Worm (Caenorhabditis elegans): ENCODE results near the gene K02A2.1.

The K02A2.1 gene

DNA sequence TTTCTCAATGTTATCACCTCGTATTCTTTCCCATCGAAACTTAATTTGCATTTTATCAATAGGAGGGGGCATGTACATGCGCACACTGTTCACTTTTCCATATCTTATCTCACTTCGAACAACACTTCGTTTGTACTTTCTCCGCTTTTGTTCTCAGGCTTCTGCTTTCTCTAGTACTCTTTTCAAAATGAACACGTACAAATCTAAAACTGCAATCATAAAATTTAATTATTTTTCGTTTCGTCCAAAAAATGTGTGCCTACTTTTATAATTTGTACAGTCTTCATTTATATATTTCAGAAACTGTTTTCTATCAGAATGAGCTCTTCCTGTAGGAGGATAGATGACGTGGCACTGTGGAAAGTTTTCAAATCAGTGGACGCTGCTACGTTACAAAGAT lies 36.3 kb upstream of the K02A2.1 start, which contains the start of gene C07D10.1:
TSS of gene C07D10.1 (plus strand) at position 301 of the 400 bp plus-strand sequence.
- TF ChIP-seq fos-1 (tag; optimal IDR thresholded peaks at IDR 0.05) (no peak), unc-39 (tag; optimal IDR thresholded peaks at IDR 0.05) (no peak), R02D3.7 (tag; optimal IDR thresholded peaks at IDR 0.05) (no peak), lin-11 (tag; optimal IDR thresholded peaks at IDR 0.05) (no peak), lsy-2 (tag; optimal IDR thresholded peaks at IDR 0.05) (no peak), ztf-1 (GFP tag; conservative IDR thresholded peaks at IDR 0.05) (no peak), elt-1 (tag; optimal IDR thresholded peaks at IDR 0.05) (no peak), ZK546.5 (tag; optimal IDR thresholded peaks at IDR 0.05) (no peak), ama-1 (optimal IDR thresholded peaks at IDR 0.05) (no peak), nhr-237 (tag; optimal IDR thresholded peaks at IDR 0.05) (no peak), blmp-1 (tag; optimal IDR thresholded peaks at IDR 0.05; ENCODE audit: insufficient read depth) (no peak)

DNA sequence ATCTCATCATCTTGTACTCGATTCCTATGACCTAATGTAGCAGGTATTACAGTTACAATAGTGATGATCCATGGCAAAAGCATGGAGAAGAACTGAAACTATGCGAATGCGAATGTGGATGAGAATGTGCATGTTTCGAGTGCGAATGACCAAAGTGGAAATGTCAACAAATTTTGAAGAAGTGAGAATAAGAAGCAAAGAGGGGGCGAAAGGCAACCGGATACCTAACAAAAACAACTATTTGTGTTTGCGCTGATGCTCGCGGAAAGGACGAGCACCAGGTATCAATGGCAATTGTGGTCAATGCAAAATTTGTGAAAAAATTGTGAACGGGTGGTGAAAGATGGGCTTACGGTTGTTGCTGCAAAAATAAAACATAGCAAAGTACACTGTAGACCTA lies 32.4 kb upstream of the K02A2.1 start, which contains the start of gene nas-7:
TSS of gene nas-7 (minus strand) at position 101 of the 400 bp plus-strand sequence.
- TF ChIP-seq snpc-4 (tag; optimal IDR thresholded peaks at IDR 0.05): no peak
- no peak for TF ChIP-seq nhr-6 (tag; optimal IDR thresholded peaks at IDR 0.05)
- no peak for TF ChIP-seq nhr-10 (tag; optimal IDR thresholded peaks at IDR 0.05)
- no peak for TF ChIP-seq elt-1 (tag; optimal IDR thresholded peaks at IDR 0.05)
- TF ChIP-seq mdl-1 (tag; optimal IDR thresholded peaks at IDR 0.05): no peak
- TF ChIP-seq peb-1 (tag; optimal IDR thresholded peaks at IDR 0.05): no peak
- no peak for TF ChIP-seq fos-1 (tag; optimal IDR thresholded peaks at IDR 0.05)
- no peak for TF ChIP-seq lin-13 (GFP tag; optimal IDR thresholded peaks at IDR 0.05)
- no peak for TF ChIP-seq sem-4 (tag; optimal IDR thresholded peaks at IDR 0.05)
- no peak for TF ChIP-seq ama-1 (optimal IDR thresholded peaks at IDR 0.05)
- no peak for TF ChIP-seq lin-39 (tag; optimal IDR thresholded peaks at IDR 0.05)
- TF ChIP-seq lin-11 (tag; optimal IDR thresholded peaks at IDR 0.05): no peak

DNA sequence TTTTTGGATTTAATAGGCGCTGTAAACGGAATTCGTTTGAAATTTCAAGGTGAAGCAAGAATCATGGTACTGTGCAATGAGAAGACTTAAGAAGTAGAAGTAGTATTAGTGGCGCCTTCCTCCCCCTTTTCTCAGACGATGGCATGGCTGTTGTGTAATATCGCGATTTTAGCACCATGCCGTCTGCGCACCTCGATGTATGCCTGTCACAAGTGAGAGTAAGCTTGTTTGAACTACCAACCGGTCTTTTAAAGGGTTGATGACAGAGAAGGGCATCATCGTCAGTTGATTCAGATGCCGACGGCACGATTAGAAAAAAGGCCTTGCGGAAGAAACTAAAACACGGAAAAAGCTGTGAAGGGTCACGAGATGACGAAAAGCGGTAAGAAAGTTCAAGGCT lies 31.1 kb upstream of the K02A2.1 start:
- TF ChIP-seq Y55F3AM.14 (GFP tag; optimal IDR thresholded peaks at IDR 0.05) (no peak), F13H6.1 (tag; optimal IDR thresholded peaks at IDR 0.05) (peak; percentile 3), blmp-1 (tag; optimal IDR thresholded peaks at IDR 0.05; ENCODE audit: insufficient read depth) (peak; percentile 86), nhr-25 (tag; optimal IDR thresholded peaks at IDR 0.05) (peak; percentile 94)

DNA sequence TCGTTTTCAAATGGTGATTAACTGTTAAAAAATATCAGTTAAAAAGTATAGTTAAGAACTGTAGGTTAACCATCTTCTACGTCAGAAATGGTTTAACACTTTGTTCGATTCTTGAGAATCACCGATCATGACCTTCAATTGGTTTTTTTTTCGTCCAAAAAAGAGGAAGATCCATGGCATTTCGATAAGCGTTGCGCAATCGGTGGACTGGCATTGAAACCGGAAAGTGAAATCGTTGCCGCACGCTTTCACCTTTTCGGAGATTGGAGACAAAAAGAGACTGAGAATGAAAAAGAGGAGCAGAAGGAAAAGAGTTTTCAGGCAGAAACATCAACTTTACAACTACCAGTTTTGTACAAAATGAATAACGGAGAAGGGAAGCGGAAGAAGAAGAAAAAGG lies 29.8 kb upstream of the K02A2.1 start:
- TF ChIP-seq mbf-1 (tag; optimal IDR thresholded peaks at IDR 0.05): no peak
- TF ChIP-seq fos-1 (tag; optimal IDR thresholded peaks at IDR 0.05): no peak
- TF ChIP-seq snpc-4 (tag; optimal IDR thresholded peaks at IDR 0.05): no peak
- TF ChIP-seq sma-9 (GFP tag; optimal IDR thresholded peaks at IDR 0.05): peak; percentile 6
- TF ChIP-seq sma-9 (tag; optimal IDR thresholded peaks at IDR 0.05): no peak
- TF ChIP-seq sem-4 (tag; optimal IDR thresholded peaks at IDR 0.05): peak; percentile 28
- no peak for TF ChIP-seq ztf-4 (tag; optimal IDR thresholded peaks at IDR 0.05)
- peak; percentile 75 for TF ChIP-seq peb-1 (tag; optimal IDR thresholded peaks at IDR 0.05)
- no peak for TF ChIP-seq nhr-77 (tag; optimal IDR thresholded peaks at IDR 0.05)
- TF ChIP-seq lin-11 (tag; optimal IDR thresholded peaks at IDR 0.05): no peak
- no peak for TF ChIP-seq zag-1 (tag; optimal IDR thresholded peaks at IDR 0.05)
- TF ChIP-seq egl-27 (tag; optimal IDR thresholded peaks at IDR 0.05): peak; percentile 45
- peak; percentile 70 for TF ChIP-seq nhr-25 (tag; optimal IDR thresholded peaks at IDR 0.05)
- TF ChIP-seq crh-2 (tag; optimal IDR thresholded peaks at IDR 0.05): no peak
- TF ChIP-seq F13H6.1 (tag; optimal IDR thresholded peaks at IDR 0.05): no peak
- no peak for TF ChIP-seq elt-3 (tag; optimal IDR thresholded peaks at IDR 0.05)
- no peak for TF ChIP-seq nhr-11 (tag; optimal IDR thresholded peaks at IDR 0.05)
- TF ChIP-seq lin-13 (GFP tag; optimal IDR thresholded peaks at IDR 0.05): no peak
- TF ChIP-seq blmp-1 (tag; optimal IDR thresholded peaks at IDR 0.05; ENCODE audit: insufficient read depth): peak; percentile 99

DNA sequence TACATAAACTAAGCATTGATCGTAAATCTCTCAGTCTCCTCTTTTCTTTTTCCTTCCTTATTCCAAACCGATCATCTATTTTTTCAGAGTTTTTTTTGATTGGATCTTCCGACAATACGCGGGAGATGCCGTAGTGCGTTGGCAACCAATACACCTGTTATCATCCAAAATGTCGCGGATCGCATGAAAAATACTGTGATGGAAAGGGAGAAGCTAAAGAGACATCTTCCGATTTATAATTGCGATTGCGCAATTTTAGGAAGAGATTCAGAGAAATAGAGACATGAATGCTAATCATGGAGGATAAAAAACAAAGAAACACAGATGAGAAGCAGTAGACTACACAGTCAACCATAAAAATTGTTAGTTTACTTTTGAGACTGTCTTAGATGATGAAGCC lies 28.6 kb upstream of the K02A2.1 start:
- TF ChIP-seq unc-55 (GFP tag; optimal IDR thresholded peaks at IDR 0.05) (no peak), lsy-2 (tag; optimal IDR thresholded peaks at IDR 0.05) (no peak), peb-1 (tag; optimal IDR thresholded peaks at IDR 0.05) (peak; percentile 60)

DNA sequence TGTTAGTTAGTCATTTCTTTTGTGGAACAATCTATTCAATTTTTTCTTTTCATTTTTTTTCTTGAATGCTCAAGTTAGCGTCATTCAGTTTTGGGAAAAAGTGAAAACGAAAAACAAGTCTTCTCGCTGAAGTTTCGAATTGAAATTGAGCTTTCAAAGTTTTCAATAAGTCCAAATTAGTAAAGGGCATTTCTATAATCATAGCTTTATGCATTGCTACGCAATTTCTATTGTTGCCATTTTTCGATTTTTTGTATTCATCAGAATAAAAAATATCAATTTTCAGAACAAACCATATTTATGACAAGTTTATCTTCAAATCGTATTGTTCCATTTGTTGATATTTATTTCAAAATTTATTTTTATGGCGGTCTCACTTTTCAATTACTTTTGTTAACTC lies 26.9 kb upstream of the K02A2.1 start, which contains the start of gene srd-55:
TSS of gene srd-55 (plus strand) at position 301 of the 400 bp plus-strand sequence.
- no peak for TF ChIP-seq Y55F3AM.14 (GFP tag; optimal IDR thresholded peaks at IDR 0.05)
- TF ChIP-seq lin-39 (tag; optimal IDR thresholded peaks at IDR 0.05): no peak
- no peak for TF ChIP-seq nhr-23 (tag; optimal IDR thresholded peaks at IDR 0.05)
- no peak for TF ChIP-seq nhr-12 (tag; optimal IDR thresholded peaks at IDR 0.05)

All from whole organism, L2 larva.